Fruit fly (Drosophila melanogaster) whole organism, adult: ENCODE measurements around the gene CG31131.

ENCODE experiments used
- CG33017 ChIP-seq: fragments of 200-800 bp; sonication (Bioruptor generic); optimal IDR thresholded peaks from 2 replicates; lab custom pipeline; 2018; ENCODE audit warnings: missing biosample characterization, mild to moderate bottlenecking, missing genetic modification characterization, moderate library complexity
- Crg-1 ChIP-seq: fragments of 200-800 bp; sonication (Bioruptor generic); optimal IDR thresholded peaks from 2 replicates; lab custom pipeline; 2016; ENCODE audit warnings: missing biosample characterization, missing genetic modification characterization
- Mnt ChIP-seq: fragments of 200-800 bp; sonication (Bioruptor generic); optimal IDR thresholded peaks from 2 replicates; lab custom pipeline; 2016; ENCODE audit warnings: missing biosample characterization, mild to moderate bottlenecking, missing genetic modification characterization
- kay ChIP-seq: fragments of 200-800 bp; sonication (Bioruptor generic); peaks from one replicate; lab custom pipeline; 2016; ENCODE audit warnings: missing biosample characterization, missing genetic modification characterization, borderline replicate concordance
- toe ChIP-seq: fragments of 200-800 bp; sonication (Bioruptor generic); optimal IDR thresholded peaks from 2 replicates; lab custom pipeline; 2016; ENCODE audit warnings: missing biosample characterization, missing genetic modification characterization

DNA sequence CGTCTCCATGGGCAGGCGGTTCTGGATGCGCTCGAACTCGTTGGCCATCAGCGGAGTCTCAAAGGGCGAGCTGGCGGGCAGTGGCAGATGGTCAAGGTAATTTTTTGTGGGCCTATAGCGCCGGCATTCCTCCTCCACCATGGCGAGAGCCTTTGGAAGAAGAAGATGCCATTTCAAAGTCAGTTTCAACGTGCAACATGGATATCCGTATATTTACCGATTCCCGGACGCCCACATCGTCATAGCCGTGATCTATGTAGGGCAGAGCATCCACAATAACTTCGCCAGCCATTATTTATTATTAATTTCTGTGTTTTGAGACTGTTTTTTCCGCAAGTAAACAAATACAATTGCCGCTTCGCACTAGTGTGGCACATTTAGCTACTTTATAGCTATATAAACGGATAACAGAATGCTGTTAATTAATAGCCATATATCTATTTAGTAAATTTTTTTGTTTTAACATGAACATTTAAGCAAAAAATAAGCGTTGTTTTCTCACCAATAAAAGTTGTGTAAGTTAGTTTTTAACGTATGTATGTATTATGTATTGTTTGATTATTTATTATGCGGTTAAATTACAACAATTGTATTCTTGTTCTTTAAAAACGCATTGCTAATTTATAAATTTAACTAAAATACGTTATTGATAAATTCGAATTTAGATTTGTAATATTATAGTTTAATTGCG, 40.9 kb downstream of the CG31131 start, which contains the start of gene BCAS2:
- TF ChIP-seq Crg-1 (GFP tag; lab: Kevin White, UChicago), result no peak
- TF ChIP-seq CG33017 (tag; lab: Kevin White, UChicago), result no peak
- no peak for TF ChIP-seq Mnt (GFP tag; lab: Kevin White, UChicago)
- no peak for TF ChIP-seq toe (GFP tag; lab: Kevin White, UChicago)
- no peak for TF ChIP-seq kay (GFP tag; lab: Kevin White, UChicago)
